Worm (Caenorhabditis elegans): ENCODE data around the gene rpl-3.

DNA sequence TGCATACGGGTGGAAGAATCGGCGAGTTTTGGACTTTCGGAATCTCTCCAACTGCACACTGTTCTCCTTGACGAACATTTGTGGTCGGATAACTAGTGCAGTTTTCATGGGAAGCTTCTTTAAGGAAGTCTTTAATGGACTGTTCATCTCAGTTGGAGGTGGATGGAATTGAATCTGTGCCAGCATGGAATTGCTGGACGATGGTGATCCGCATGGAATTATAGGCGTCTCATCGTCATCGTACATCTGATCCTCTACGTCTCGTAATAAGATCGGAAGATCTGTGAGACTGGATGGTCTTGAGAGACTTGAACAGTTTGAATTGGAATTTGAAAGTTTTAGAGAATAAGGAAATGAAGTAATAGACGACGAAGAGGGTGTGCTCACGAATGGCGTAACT lies 5.3 kb downstream of the rpl-3 start:
- TF ChIP-seq madf-2 (tag; optimal IDR thresholded peaks at IDR 0.05) (no peak), fkh-10 (GFP tag; optimal IDR thresholded peaks at IDR 0.05) (no peak), T23F11.4 (GFP tag; optimal IDR thresholded peaks at IDR 0.05) (no peak), ceh-45 (GFP tag; IDR thresholded peaks at IDR 0.05) (no peak), hlh-8 (tag; optimal IDR thresholded peaks at IDR 0.05) (no peak), dve-1 (tag; optimal IDR thresholded peaks at IDR 0.05) (no peak), pha-4 (tag; optimal IDR thresholded peaks at IDR 0.05) (no peak), unc-86 (tag; optimal IDR thresholded peaks at IDR 0.05) (no peak), syd-9 (tag; optimal IDR thresholded peaks at IDR 0.05) (no peak)
